Fruit fly (Drosophila melanogaster) whole organism, embryonic: ENCODE measurements around the gene CG11550.

Source experiments
- HmgZ ChIP-seq: fragments of 200-800 bp; sonication (Bioruptor generic); optimal IDR thresholded peaks from 2 replicates; lab custom pipeline; 2018; ENCODE audit warnings: missing biosample characterization, mild to moderate bottlenecking, missing genetic modification characterization
- exex ChIP-seq: fragments of 200-800 bp; sonication (Bioruptor generic); optimal IDR thresholded peaks from 4 replicates; lab custom pipeline; 2018; ENCODE audit warnings: missing biosample characterization, mild to moderate bottlenecking, missing genetic modification characterization, moderate library complexity

DNA sequence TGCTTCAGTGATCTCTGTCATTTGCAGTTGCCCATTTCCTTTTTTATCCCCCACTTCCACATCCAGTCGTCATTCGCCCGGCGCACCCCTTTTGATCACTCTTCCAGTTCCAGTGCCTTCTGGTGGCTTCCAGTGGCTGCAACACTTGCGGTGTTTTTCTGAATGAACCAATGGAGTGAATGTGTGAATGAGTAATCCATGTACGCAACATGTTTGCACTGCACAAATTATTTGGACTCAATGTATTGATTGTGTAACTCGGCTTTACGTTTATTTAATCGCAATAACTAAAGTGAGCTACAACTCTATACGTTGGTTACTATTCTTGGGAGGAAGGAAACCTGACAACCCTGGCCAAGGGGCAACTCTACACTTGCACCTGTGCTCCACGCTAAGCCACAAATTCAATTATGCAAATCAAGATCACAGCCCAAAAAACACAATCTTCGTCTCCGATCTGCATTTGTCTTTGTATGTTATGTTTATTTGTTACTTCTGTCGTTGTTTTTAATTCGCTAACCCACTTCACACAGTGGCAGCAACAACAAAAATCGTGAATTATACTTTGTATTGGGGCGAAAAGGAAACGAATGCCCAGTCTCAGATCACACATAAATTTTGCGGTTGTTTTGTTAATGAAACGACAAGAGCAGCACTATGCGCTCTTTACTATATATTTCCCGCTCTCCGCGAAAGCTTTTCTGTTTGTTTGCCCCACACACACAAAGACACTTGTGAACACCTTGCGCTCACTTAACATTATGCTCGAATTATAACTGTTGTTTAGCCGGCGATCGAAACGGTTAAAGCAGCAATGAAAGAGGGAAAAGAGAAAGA lies 35.4 kb upstream of the CG11550 start:
- TF ChIP-seq HmgZ (tag; lab: Kevin White, UChicago) = no peak
- TF ChIP-seq exex (tag; lab: Kevin White, UChicago) = no peak
